Worm (Caenorhabditis elegans) whole organism, L1 larva: ENCODE data around the gene D1025.1.

Source experiments
- efl-3 ChIP-seq: fragments of 200-800 bp; sonication (Bioruptor generic); optimal IDR thresholded peaks from 2 replicates; lab custom pipeline; 2018; ENCODE audit warnings: mild to moderate bottlenecking, missing genetic modification characterization, missing compliant biosample characterization
- egl-27 ChIP-seq, 2 experiments: fragments of 150-350 bp in 1 of 2; sonication (generic microtip); optimal IDR thresholded peaks; 3 replicates each; lab custom pipeline; 2017 to 2018; ENCODE audit warnings: missing biosample characterization in 2 of 2, missing genetic modification characterization in 2 of 2, missing genetic modification reagents in 2 of 2
- ets-5 ChIP-seq: fragments of 200-800 bp; sonication (Bioruptor generic); IDR thresholded peaks from 2 replicates; pipeline ENCODE4 v1.3.6; 2022; ENCODE audit warnings: missing genetic modification characterization, missing compliant biosample characterization
- hpl-2 ChIP-seq: fragments of 150-350 bp; optimal IDR thresholded peaks from 2 replicates; lab custom pipeline; 2014; ENCODE audit warnings: missing biosample characterization, missing genetic modification reagents, missing genetic modification characterization
- lin-13 ChIP-seq: fragments of 150-350 bp; optimal IDR thresholded peaks from 2 replicates; lab custom pipeline; 2014; ENCODE audit warnings: missing biosample characterization, missing genetic modification reagents, missing genetic modification characterization
- lin-15B ChIP-seq: fragments of 150-350 bp; sonication (generic microtip); optimal IDR thresholded peaks from 3 replicates; lab custom pipeline; 2014; ENCODE audit warnings: missing biosample characterization, missing genetic modification characterization
- nhr-237 ChIP-seq: fragments of 150-350 bp; optimal IDR thresholded peaks from 2 replicates; lab custom pipeline; 2014; ENCODE audit warnings: missing biosample characterization, missing genetic modification characterization
- nhr-28 ChIP-seq: fragments of 150-350 bp; optimal IDR thresholded peaks from 2 replicates; lab custom pipeline; 2014; ENCODE audit warnings: missing biosample characterization, missing genetic modification characterization
- nhr-76 ChIP-seq: sonication (generic microtip); optimal IDR thresholded peaks from 2 replicates; lab custom pipeline; 2017; ENCODE audit warnings: missing biosample characterization, missing genetic modification characterization
- pqm-1 ChIP-seq: sonication (generic microtip); optimal IDR thresholded peaks from 3 replicates; lab custom pipeline; 2017; ENCODE audit warnings: missing biosample characterization, missing genetic modification characterization
- snpc-4 ChIP-seq: fragments of 150-350 bp; optimal IDR thresholded peaks from 2 replicates; lab custom pipeline; 2014; ENCODE audit warnings: missing biosample characterization, missing genetic modification characterization
- tbx-2 ChIP-seq: sonication (generic microtip); optimal IDR thresholded peaks from 2 replicates; lab custom pipeline; 2016; ENCODE audit warnings: missing genetic modification characterization, missing compliant biosample characterization
- unc-98 ChIP-seq: fragments of 200-800 bp; sonication (Bioruptor generic); IDR thresholded peaks from 2 replicates; pipeline ENCODE4 v1.3.6; 2022; ENCODE audit warnings: missing genetic modification characterization, missing compliant biosample characterization
- zag-1 ChIP-seq: fragments of 150-350 bp; optimal IDR thresholded peaks from 2 replicates; lab custom pipeline; 2014; ENCODE audit warnings: missing biosample characterization, missing genetic modification characterization

- TF ChIP-seq pqm-1 (tag; lab: Kevin White, UChicago) (no peak), nhr-76 (no peak), unc-98 (GFP tag; lab: Robert Waterston, UW) (no peak), lin-13 (GFP tag; lab: Kevin White, UChicago) (no peak), nhr-28 (tag; lab: Kevin White, UChicago) (no peak), zag-1 (tag; lab: Kevin White, UChicago) (no peak), efl-3 (GFP tag; lab: Kevin White, UChicago) (no peak), hpl-2 (GFP tag; lab: Kevin White, UChicago) (no peak), ets-5 (no peak), tbx-2 (tag; lab: Kevin White, UChicago) (no peak), lin-15B (tag; lab: Kevin White, UChicago) (no peak), snpc-4 (tag; lab: Kevin White, UChicago) (no peak), nhr-237 (tag; lab: Kevin White, UChicago) (no peak), egl-27 (tag; optimal IDR thresholded peaks at IDR 0.05; lab: Kevin White, UChicago) (no peak)
Observed at ce11 chrX:14515028-14515427, 5.5 kb upstream of the D1025.1 start, which contains the start of gene gcsh-1.
